Worm (Caenorhabditis elegans): Measurements from ENCODE around the gene ergi-2.

- no peak for TF ChIP-seq him-1 (tag; optimal IDR thresholded peaks at IDR 0.05)
- no peak for TF ChIP-seq dao-5 (tag; optimal IDR thresholded peaks at IDR 0.05)
- no peak for TF ChIP-seq W03F9.2 (tag; optimal IDR thresholded peaks at IDR 0.05)
Observed at ce11 chrX:14969615-14970014, 37.5 kb downstream of the ergi-2 start.

All from whole organism, L4/young adult.